Worm (Caenorhabditis elegans) whole organism, late embryonic: ENCODE measurements around the gene hnd-1.

Source experiments
- C38D4.7 ChIP-seq: fragments of 200-800 bp; sonication (Bioruptor generic); optimal IDR thresholded peaks from 2 replicates; lab custom pipeline; 2018; ENCODE audit warnings: mild to moderate bottlenecking, missing genetic modification characterization, moderate library complexity, missing compliant biosample characterization
- F13H6.1 ChIP-seq: sonication (generic microtip); optimal IDR thresholded peaks from 2 replicates; lab custom pipeline; 2016; ENCODE audit warnings: missing genetic modification characterization, missing compliant biosample characterization
- K09A11.1 ChIP-seq: sonication (generic microtip); optimal IDR thresholded peaks from 2 replicates; lab custom pipeline; 2017; ENCODE audit warnings: antibody characterized with exemption, mild to moderate bottlenecking, missing genetic modification characterization, missing compliant biosample characterization; ENCODE audit not compliant: insufficient read depth
- Y22D7AL.16 ChIP-seq: sonication (generic microtip); optimal IDR thresholded peaks from 2 replicates; lab custom pipeline; 2016; ENCODE audit warnings: missing genetic modification characterization, missing compliant biosample characterization
- ahr-1 ChIP-seq: sonication (generic microtip); optimal IDR thresholded peaks from 2 replicates; lab custom pipeline; 2016; ENCODE audit warnings: missing genetic modification characterization, missing compliant biosample characterization
- ama-1 ChIP-seq: fragments of 150-350 bp; optimal IDR thresholded peaks from 2 replicates; lab custom pipeline; 2014
- ceh-14 ChIP-seq: sonication (generic microtip); optimal IDR thresholded peaks from 2 replicates; lab custom pipeline; 2016; ENCODE audit warnings: missing genotype, missing genetic modification characterization, missing compliant biosample characterization
- ceh-18 ChIP-seq: sonication (generic microtip); optimal IDR thresholded peaks from 2 replicates; lab custom pipeline; 2016; ENCODE audit warnings: missing genetic modification characterization, missing compliant biosample characterization
- ceh-2 ChIP-seq: sonication (generic microtip); optimal IDR thresholded peaks from 2 replicates; lab custom pipeline; 2016; ENCODE audit warnings: missing genotype, missing genetic modification characterization, missing compliant biosample characterization
- ceh-48 ChIP-seq: sonication (generic microtip); optimal IDR thresholded peaks from 2 replicates; lab custom pipeline; 2016; ENCODE audit warnings: missing genetic modification characterization, inconsistent platforms, missing compliant biosample characterization
- ceh-6 ChIP-seq: fragments of 200-800 bp; sonication (Bioruptor generic); optimal IDR thresholded peaks from 2 replicates; lab custom pipeline; 2018; ENCODE audit warnings: mild to moderate bottlenecking, missing genetic modification characterization, missing compliant biosample characterization
- ceh-9 ChIP-seq: sonication (generic microtip); optimal IDR thresholded peaks from 2 replicates; lab custom pipeline; 2016; ENCODE audit warnings: mild to moderate bottlenecking, missing genetic modification characterization, inconsistent platforms, missing compliant biosample characterization
- dmd-4 ChIP-seq: sonication (generic microtip); optimal IDR thresholded peaks from 2 replicates; lab custom pipeline; 2016; ENCODE audit warnings: borderline replicate concordance, missing genetic modification characterization, missing compliant biosample characterization
- dve-1 ChIP-seq: sonication (generic microtip); optimal IDR thresholded peaks from 2 replicates; lab custom pipeline; 2017; ENCODE audit warnings: antibody characterized with exemption, mild to moderate bottlenecking, missing genetic modification characterization, missing compliant biosample characterization
- elt-2 ChIP-seq: sonication (generic microtip); optimal IDR thresholded peaks from 2 replicates; lab custom pipeline; 2016; ENCODE audit warnings: missing genetic modification reagents, missing genetic modification characterization, missing compliant biosample characterization
- elt-4 ChIP-seq: sonication (generic microtip); optimal IDR thresholded peaks from 2 replicates; lab custom pipeline; 2016; ENCODE audit warnings: missing genetic modification characterization, missing compliant biosample characterization
- ets-4 ChIP-seq: sonication (generic microtip); optimal IDR thresholded peaks from 2 replicates; lab custom pipeline; 2016; ENCODE audit warnings: missing genetic modification characterization, missing compliant biosample characterization
- eyg-1 ChIP-seq: sonication (generic microtip); optimal IDR thresholded peaks from 2 replicates; lab custom pipeline; 2016; ENCODE audit warnings: missing genotype, missing genetic modification characterization, missing compliant biosample characterization
- fkh-10 ChIP-seq: fragments of 150-350 bp; optimal IDR thresholded peaks from 2 replicates; lab custom pipeline; 2014; ENCODE audit warnings: missing biosample characterization, missing genetic modification reagents, missing genetic modification characterization
- fkh-6 ChIP-seq: sonication (generic microtip); optimal IDR thresholded peaks from 2 replicates; lab custom pipeline; 2016; ENCODE audit warnings: missing genetic modification characterization, missing compliant biosample characterization
- gmeb-2 ChIP-seq: sonication (generic microtip); optimal IDR thresholded peaks from 2 replicates; lab custom pipeline; 2016; ENCODE audit warnings: missing genetic modification characterization, inconsistent platforms, missing compliant biosample characterization
- hlh-30 ChIP-seq: sonication (generic microtip); optimal IDR thresholded peaks from 2 replicates; lab custom pipeline; 2017; ENCODE audit warnings: antibody characterized with exemption, missing genetic modification characterization, missing compliant biosample characterization; ENCODE audit not compliant: insufficient read depth
- hlh-6 ChIP-seq: sonication (generic microtip); optimal IDR thresholded peaks from 2 replicates; lab custom pipeline; 2016; ENCODE audit warnings: missing genotype, missing genetic modification characterization, missing compliant biosample characterization
- hlh-8 ChIP-seq: sonication (generic microtip); optimal IDR thresholded peaks from 2 replicates; lab custom pipeline; 2016; ENCODE audit warnings: missing genotype, missing genetic modification characterization, missing compliant biosample characterization
- lim-6 ChIP-seq: sonication (generic microtip); optimal IDR thresholded peaks from 2 replicates; lab custom pipeline; 2016; ENCODE audit warnings: missing genetic modification characterization, missing compliant biosample characterization
- nhr-11 ChIP-seq: fragments of 150-350 bp; optimal IDR thresholded peaks from 2 replicates; lab custom pipeline; 2014; ENCODE audit warnings: missing biosample characterization, missing genetic modification characterization
- odd-2 ChIP-seq: sonication (generic microtip); optimal IDR thresholded peaks from 2 replicates; lab custom pipeline; 2017; ENCODE audit warnings: antibody characterized with exemption, mild to moderate bottlenecking, missing genetic modification characterization, missing compliant biosample characterization
- pat-9 ChIP-seq: fragments of 200-800 bp; sonication (Bioruptor generic); optimal IDR thresholded peaks from 2 replicates; lab custom pipeline; 2018; ENCODE audit warnings: mild to moderate bottlenecking, missing genetic modification characterization, moderate library complexity, missing compliant biosample characterization
- pha-4 ChIP-seq: fragments of 150-350 bp; optimal IDR thresholded peaks from 2 replicates; lab custom pipeline; 2018; ENCODE audit warnings: missing biosample characterization, missing genetic modification reagents, missing genetic modification characterization
- ref-2 ChIP-seq: sonication (generic microtip); optimal IDR thresholded peaks from 2 replicates; lab custom pipeline; 2016; ENCODE audit warnings: missing genetic modification characterization, missing compliant biosample characterization
- sdc-2 ChIP-seq: sonication (generic microtip); optimal IDR thresholded peaks from 2 replicates; lab custom pipeline; 2016; ENCODE audit warnings: missing genotype, missing genetic modification characterization, missing compliant biosample characterization
- sox-2 ChIP-seq: fragments of 200-800 bp; sonication (Bioruptor generic); IDR thresholded peaks from 2 replicates; pipeline ENCODE4 v1.3.6; 2022; ENCODE audit warnings: missing genetic modification reagents, missing genetic modification characterization, missing compliant biosample characterization
- sox-4 ChIP-seq: sonication (generic microtip); optimal IDR thresholded peaks from 2 replicates; lab custom pipeline; 2017; ENCODE audit warnings: mild to moderate bottlenecking, missing genetic modification characterization, inconsistent platforms, missing compliant biosample characterization
- syd-9 ChIP-seq: sonication (generic microtip); optimal IDR thresholded peaks from 2 replicates; lab custom pipeline; 2016; ENCODE audit warnings: mild to moderate bottlenecking, missing genetic modification characterization, moderate library complexity, missing compliant biosample characterization
- tbx-2 ChIP-seq: sonication (generic microtip); optimal IDR thresholded peaks from 2 replicates; lab custom pipeline; 2016; ENCODE audit warnings: missing genetic modification characterization, missing compliant biosample characterization
- unc-42 ChIP-seq: sonication (generic microtip); optimal IDR thresholded peaks from 2 replicates; lab custom pipeline; 2016; ENCODE audit warnings: missing genotype, missing genetic modification characterization, missing compliant biosample characterization
- unc-55 ChIP-seq: sonication (generic microtip); optimal IDR thresholded peaks from 2 replicates; lab custom pipeline; 2017; ENCODE audit warnings: missing biosample characterization, missing genetic modification reagents, missing genetic modification characterization
- zip-5 ChIP-seq: sonication (generic microtip); optimal IDR thresholded peaks from 2 replicates; lab custom pipeline; 2016; ENCODE audit warnings: missing genetic modification characterization, missing compliant biosample characterization

The hnd-1 gene

ce11 chrX:11693092-11693491 lies 8.7 kb downstream of the hnd-1 start, which contains the start of gene smcl-1 (continued):
- TF ChIP-seq ama-1 = no peak
- TF ChIP-seq sox-4 (tag; lab: Kevin White, UChicago) = no peak
- no peak for TF ChIP-seq ceh-6 (GFP tag; lab: Kevin White, UChicago)
- peak; percentile 3 for TF ChIP-seq sdc-2 (tag; lab: Kevin White, UChicago)
- TF ChIP-seq dmd-4 (tag; lab: Kevin White, UChicago) = no peak
- TF ChIP-seq Y22D7AL.16 = no peak
- no peak for TF ChIP-seq pat-9 (tag; lab: Kevin White, UChicago)
- TF ChIP-seq fkh-10 (GFP tag; lab: Kevin White, UChicago) = no peak
- no peak for TF ChIP-seq ceh-48
- no peak for TF ChIP-seq unc-55 (GFP tag; lab: Kevin White, UChicago)
- TF ChIP-seq gmeb-2 = no peak
- no peak for TF ChIP-seq K09A11.1 (tag; lab: Kevin White, UChicago)
- TF ChIP-seq pha-4 (tag; lab: Kevin White, UChicago) = no peak
- no peak for TF ChIP-seq ref-2
- no peak for TF ChIP-seq elt-4 (tag; lab: Kevin White, UChicago)
- peak; percentile 42 for TF ChIP-seq ets-4 (tag; lab: Kevin White, UChicago)
- TF ChIP-seq zip-5 (tag; lab: Kevin White, UChicago) = no peak
- peak; percentile 57 for TF ChIP-seq tbx-2 (tag; lab: Kevin White, UChicago)
- no peak for TF ChIP-seq sox-2
- TF ChIP-seq hlh-8 = no peak
- TF ChIP-seq ceh-18 (tag; lab: Kevin White, UChicago) = no peak
- peak; percentile 56 for TF ChIP-seq ceh-2
- no peak for TF ChIP-seq eyg-1 (tag; lab: Kevin White, UChicago)

DNA sequence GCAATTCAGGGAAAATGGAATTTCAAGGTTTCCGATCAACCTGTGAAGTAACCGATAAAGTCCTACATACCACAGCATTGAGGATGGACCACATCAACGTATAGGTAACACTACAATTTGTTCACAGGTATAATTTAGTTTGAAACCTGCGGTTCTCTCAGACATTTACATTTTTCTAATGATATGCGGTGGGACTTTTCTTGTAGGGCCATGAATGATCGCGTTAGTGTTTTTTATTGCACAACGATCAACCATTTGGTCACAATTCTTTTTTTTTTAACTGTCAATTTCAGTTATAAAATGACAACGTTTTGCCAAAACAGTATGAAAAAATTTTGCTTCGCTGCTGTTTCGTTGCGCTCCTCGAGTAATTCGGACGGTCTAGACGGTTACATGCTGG lies 12.3 kb downstream of the hnd-1 start, which contains the start of gene C44C10.12:
C44C10.12 (plus strand) TSS at position 301 of the 400 bp plus-strand sequence.
- TF ChIP-seq nhr-11 (tag; lab: Kevin White, UChicago) (no peak), ahr-1 (tag; lab: Kevin White, UChicago) (no peak), odd-2 (tag; lab: Kevin White, UChicago) (no peak), tbx-2 (tag; lab: Kevin White, UChicago) (no peak)

ce11 chrX:11700263-11700662 lies 15.9 kb downstream of the hnd-1 start, which contains the start of gene C44C10.15:
Gene C44C10.15, minus strand, starts transcription at chrX:11700363.
- TF ChIP-seq fkh-6 (tag; lab: Kevin White, UChicago) (no peak), ceh-9 (no peak), hlh-30 (tag; lab: Kevin White, UChicago) (no peak), lim-6 (tag; lab: Kevin White, UChicago) (no peak), sox-4 (tag; lab: Kevin White, UChicago) (no peak), dve-1 (no peak), dmd-4 (tag; lab: Kevin White, UChicago) (no peak)

DNA sequence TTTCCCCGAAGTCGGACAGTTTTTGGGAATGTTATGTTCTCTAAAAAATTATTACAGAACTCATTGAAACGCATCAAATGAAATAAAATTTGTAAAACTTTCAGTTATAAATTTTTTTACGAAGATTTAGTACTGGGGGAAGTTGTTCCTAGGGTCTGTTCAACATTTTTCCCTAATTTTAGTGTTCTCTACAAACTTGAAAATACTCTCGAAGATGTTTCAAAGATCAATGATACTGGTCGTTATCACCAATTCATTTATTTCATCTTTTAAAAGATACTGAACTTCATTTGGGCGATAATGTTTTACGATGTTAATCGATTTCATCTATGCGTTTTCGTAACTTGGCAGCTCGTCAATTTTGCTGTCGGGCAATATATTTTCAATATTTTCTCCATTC lies 17.9 kb downstream of the hnd-1 start, which contains the start of gene C44C10.3:
C44C10.3 (plus strand) TSS at position 301 of the 400 bp plus-strand sequence.
- TF ChIP-seq elt-2 (tag; lab: Kevin White, UChicago) (no peak), ceh-14 (no peak)

DNA sequence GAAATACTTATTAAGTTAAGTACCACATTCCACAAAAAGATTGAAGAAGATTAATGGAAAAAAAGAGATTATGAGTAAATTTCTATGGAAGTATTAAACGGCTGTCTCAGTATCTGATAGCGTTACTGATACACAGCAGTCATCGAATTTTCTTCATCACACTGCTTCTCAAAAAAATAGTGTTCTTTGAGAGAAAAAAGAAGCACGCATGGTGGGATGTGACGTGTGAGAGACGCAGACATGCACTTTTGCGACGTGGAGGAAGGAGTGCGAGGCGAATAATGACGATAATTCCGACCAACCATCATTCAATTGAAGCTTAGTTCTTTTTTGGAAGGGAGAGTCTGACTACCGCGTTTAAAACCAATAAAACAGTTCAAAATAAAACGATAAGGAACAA lies 25.9 kb downstream of the hnd-1 start, which contains the start of gene C44C10.11:
C44C10.11 (minus strand) TSS at position 115 of the 400 bp plus-strand sequence.
- TF ChIP-seq hlh-6 (tag; lab: Kevin White, UChicago) = no peak
- peak; percentile 11 for TF ChIP-seq unc-42 (tag; lab: Kevin White, UChicago)
- TF ChIP-seq eyg-1 (tag; lab: Kevin White, UChicago) = no peak
- no peak for TF ChIP-seq sox-4 (tag; lab: Kevin White, UChicago)
- TF ChIP-seq C38D4.7 (GFP tag; lab: Kevin White, UChicago) = no peak
- TF ChIP-seq syd-9 = no peak
- no peak for TF ChIP-seq F13H6.1 (tag; lab: Kevin White, UChicago)
